Worm (Caenorhabditis elegans): Measurements from ENCODE around the gene ZK287.1.

DNA sequence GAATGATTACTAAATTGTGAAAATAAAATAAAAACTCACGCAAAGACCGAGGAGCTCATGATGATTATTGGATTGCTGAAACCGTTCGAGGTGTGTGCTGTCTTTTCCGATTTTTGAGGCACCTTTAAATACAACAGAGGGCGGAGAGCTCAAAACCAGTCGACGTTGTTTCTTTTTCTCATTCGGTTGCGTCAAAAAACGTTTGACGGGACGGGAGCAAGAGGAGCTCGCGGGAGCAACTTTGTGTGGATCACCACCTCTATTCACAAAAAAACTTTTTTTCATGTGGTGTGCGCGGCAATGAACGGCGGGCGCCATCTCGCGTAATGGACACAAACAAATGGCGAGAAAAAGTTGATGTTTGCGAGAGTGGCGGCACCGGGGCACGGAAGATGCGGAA lies 37.4 kb upstream of the ZK287.1 start, which contains the start of gene idpc-3:
- TF ChIP-seq alr-1 (tag; optimal IDR thresholded peaks at IDR 0.05) (no peak), sem-4 (tag; optimal IDR thresholded peaks at IDR 0.05) (no peak), unc-62 (GFP tag; optimal IDR thresholded peaks at IDR 0.05) (no peak), nhr-10 (tag; optimal IDR thresholded peaks at IDR 0.05) (no peak), aly-2 (tag; optimal IDR thresholded peaks at IDR 0.05) (no peak), fos-1 (tag; optimal IDR thresholded peaks at IDR 0.05) (no peak), egl-27 (tag; optimal IDR thresholded peaks at IDR 0.05) (no peak), unc-39 (tag; optimal IDR thresholded peaks at IDR 0.05) (no peak), elt-1 (tag; optimal IDR thresholded peaks at IDR 0.05) (no peak), blmp-1 (tag; optimal IDR thresholded peaks at IDR 0.05; ENCODE audit: insufficient read depth) (no peak), elt-3 (tag; optimal IDR thresholded peaks at IDR 0.05) (no peak)

Measured in whole organism, L2 larva.